Fruit fly (Drosophila melanogaster): ENCODE results near the gene armi.

armi gene

dm6 chr3L:3503248-3503647 is 42.1 kb downstream of the armi start:
- TF ChIP-seq Ets96B (tag; optimal IDR thresholded peaks at IDR 0.05) (no peak), CG8119 (GFP tag; IDR thresholded peaks at IDR 0.05) (no peak), CG8632 (GFP tag; optimal IDR thresholded peaks at IDR 0.05) (no peak), CG3919 (GFP tag; optimal IDR thresholded peaks at IDR 0.05) (no peak), lz (GFP tag; optimal IDR thresholded peaks at IDR 0.05) (no peak), CG15336 (GFP tag; IDR thresholded peaks at IDR 0.05) (peak; percentile 38), OdsH (GFP tag; optimal IDR thresholded peaks at IDR 0.05) (no peak), Hr4 (GFP tag; optimal IDR thresholded peaks at IDR 0.05) (peak; percentile 22), Eip78C (GFP tag) (no peak), Eip75B (GFP tag; optimal IDR thresholded peaks at IDR 0.05) (no peak), CG6163 (GFP tag; IDR thresholded peaks at IDR 0.05) (no peak), CG6808 (GFP tag; optimal IDR thresholded peaks at IDR 0.05) (no peak)

DNA sequence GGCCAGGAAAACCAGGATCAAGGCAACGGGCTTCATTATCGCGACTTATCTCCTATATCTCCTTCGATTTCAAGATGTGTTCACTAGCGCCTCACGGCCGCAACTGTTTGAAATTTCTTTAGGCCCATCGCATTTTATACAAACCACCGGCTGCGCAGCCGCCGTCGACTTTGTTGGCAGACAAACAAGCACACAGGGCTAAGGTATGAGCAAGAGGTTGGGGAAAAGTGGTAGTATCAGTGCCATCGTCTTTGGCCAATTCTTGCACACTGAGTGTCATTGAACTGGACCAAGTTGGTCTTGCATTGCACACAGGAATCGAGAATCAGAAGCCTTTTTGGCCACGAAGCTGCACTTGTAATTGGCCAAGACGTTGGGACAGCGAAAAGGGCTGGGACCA is 51.5 kb downstream of the armi start, which contains the start of gene ImpE2:
Gene ImpE2, minus strand, starts transcription at position 115 of the 400 bp plus-strand sequence.
- TF ChIP-seq Hr38 (GFP tag; optimal IDR thresholded peaks at IDR 0.05) (no peak), CG6808 (GFP tag; optimal IDR thresholded peaks at IDR 0.05) (no peak), dsx (GFP tag; optimal IDR thresholded peaks at IDR 0.05; ENCODE audit: poor library complexity, severe bottlenecking) (peak; percentile 38), topi (GFP tag; optimal IDR thresholded peaks at IDR 0.05) (no peak)

DNA sequence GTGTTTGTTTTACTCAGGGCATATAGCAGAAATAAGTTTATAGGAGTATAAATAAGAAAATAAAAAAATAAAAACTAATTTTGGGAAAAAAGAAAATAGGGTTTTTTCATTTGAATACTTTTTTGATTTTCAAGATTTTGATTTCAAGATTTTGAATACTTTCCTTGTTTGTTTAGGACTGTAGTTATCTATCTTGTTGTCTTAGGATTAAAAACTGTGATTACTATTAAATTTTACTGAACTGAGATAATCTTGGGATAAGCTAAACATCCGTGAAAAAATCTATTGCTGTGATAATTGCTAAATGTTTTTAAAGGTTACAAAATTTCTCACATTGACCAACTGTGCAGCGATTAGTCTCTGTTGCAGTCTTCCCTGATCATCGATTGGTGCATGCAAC is 51.9 kb downstream of the armi start:
- TF ChIP-seq CG32006 (GFP tag; optimal IDR thresholded peaks at IDR 0.05) (peak; percentile 38), Blimp-1 (GFP tag; optimal IDR thresholded peaks at IDR 0.05) (no peak), dsx (GFP tag; optimal IDR thresholded peaks at IDR 0.05; ENCODE audit: poor library complexity, severe bottlenecking) (no peak), spab (GFP tag; optimal IDR thresholded peaks at IDR 0.05) (peak; percentile 64), CG4318 (GFP tag; optimal IDR thresholded peaks at IDR 0.05) (peak; percentile 14), Sox14 (GFP tag; optimal IDR thresholded peaks at IDR 0.05) (peak; percentile 73), OdsH (GFP tag; optimal IDR thresholded peaks at IDR 0.05) (peak; percentile 55), achi (GFP tag; optimal IDR thresholded peaks at IDR 0.05) (peak; percentile 56), CG16779 (tag; optimal IDR thresholded peaks at IDR 0.05) (peak; percentile 31), CG8632 (GFP tag; optimal IDR thresholded peaks at IDR 0.05) (peak; percentile 9), Ets21C (GFP tag; optimal IDR thresholded peaks at IDR 0.05) (peak; percentile 60), CG11902 (GFP tag; optimal IDR thresholded peaks at IDR 0.05) (no peak), CG31627 (GFP tag; optimal IDR thresholded peaks at IDR 0.05) (peak; percentile 59), Lpt (GFP tag; optimal IDR thresholded peaks at IDR 0.05) (no peak), Smox (GFP tag; optimal IDR thresholded peaks at IDR 0.05) (peak; percentile 74), CG3919 (GFP tag; optimal IDR thresholded peaks at IDR 0.05) (peak; percentile 68), svp (GFP tag) (peak; percentile 85), fkh (GFP tag; optimal IDR thresholded peaks at IDR 0.05) (no peak), CG3032 (tag; optimal IDR thresholded peaks at IDR 0.05) (peak; percentile 72), CG11294 (GFP tag; IDR thresholded peaks at IDR 0.05) (no peak), CG8119 (GFP tag; IDR thresholded peaks at IDR 0.05) (0 out of 3 replicates have a peak, but pooled peaks have one; percentile 27), Hr39 (GFP tag; optimal IDR thresholded peaks at IDR 0.05) (peak; percentile 64), Gug (GFP tag; IDR thresholded peaks at IDR 0.05) (no peak), pdm3 (GFP tag; optimal IDR thresholded peaks at IDR 0.05) (peak; percentile 38), Hr4 (GFP tag; optimal IDR thresholded peaks at IDR 0.05) (no peak), Met (GFP tag; optimal IDR thresholded peaks at IDR 0.05) (peak; percentile 77), Sox15 (GFP tag; optimal IDR thresholded peaks at IDR 0.05) (no peak), CG10631 (GFP tag; optimal IDR thresholded peaks at IDR 0.05) (peak; percentile 81), CG7368 (GFP tag; optimal IDR thresholded peaks at IDR 0.05) (no peak), CG1621 (tag; optimal IDR thresholded peaks at IDR 0.05) (no peak), esn (GFP tag; optimal IDR thresholded peaks at IDR 0.05) (peak; percentile 81), CG6276 (GFP tag; optimal IDR thresholded peaks at IDR 0.05) (no peak), fd85E (GFP tag; optimal IDR thresholded peaks at IDR 0.05) (no peak), topi (GFP tag; optimal IDR thresholded peaks at IDR 0.05) (peak; percentile 74), Eip93F (GFP tag; optimal IDR thresholded peaks at IDR 0.05) (no peak), Hr38 (GFP tag; optimal IDR thresholded peaks at IDR 0.05) (no peak), Eip75B (GFP tag; optimal IDR thresholded peaks at IDR 0.05) (peak; percentile 63), dac (GFP tag; optimal IDR thresholded peaks at IDR 0.05) (no peak), ss (GFP tag; optimal IDR thresholded peaks at IDR 0.05) (no peak), salr (GFP tag; optimal IDR thresholded peaks at IDR 0.05) (peak in 1 of 2 experiments; percentile 54), Ets96B (tag; optimal IDR thresholded peaks at IDR 0.05) (peak; percentile 66), CG8319 (GFP tag; optimal IDR thresholded peaks at IDR 0.05) (no peak)
